Worm (Caenorhabditis elegans): Measurements from ENCODE around the gene cyn-11.

DNA sequence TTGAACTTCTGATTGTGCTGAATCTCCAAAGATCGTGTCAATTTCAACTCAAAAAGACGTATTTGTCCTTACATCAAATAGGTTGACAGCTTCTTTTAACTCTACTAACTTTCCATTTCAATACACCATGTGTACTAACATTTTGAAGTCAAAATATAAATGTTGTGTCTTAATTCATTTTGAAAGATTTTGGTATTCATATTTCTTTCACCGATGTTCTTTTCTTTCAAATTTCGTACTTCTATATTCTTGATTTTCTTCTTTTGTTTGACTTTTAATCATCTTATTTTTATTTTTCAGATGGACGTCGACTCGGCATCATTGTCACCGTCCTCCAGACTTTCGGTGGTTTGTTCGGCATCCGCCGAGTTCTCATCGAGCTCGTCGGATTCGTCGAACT is 35.6 kb upstream of the cyn-11 start, which contains the start of gene atf-2:
- TF ChIP-seq ceh-39 (tag; optimal IDR thresholded peaks at IDR 0.05) (no peak), ham-2 (GFP tag; optimal IDR thresholded peaks at IDR 0.05) (no peak), nhr-76 (tag; optimal IDR thresholded peaks at IDR 0.05) (no peak)
